Fruit fly (Drosophila melanogaster) whole organism, embryonic: ENCODE data around the gene Tim17b1.

ENCODE experiments used
- ATbp ChIP-seq: fragments of 200-800 bp; sonication (Bioruptor generic); optimal IDR thresholded peaks from 2 replicates; lab custom pipeline; 2017; ENCODE audit warnings: missing biosample characterization, mild to moderate bottlenecking, missing genetic modification characterization, missing genetic modification reagents
- CG10147 ChIP-seq: fragments of 200-800 bp; sonication (Bioruptor generic); optimal IDR thresholded peaks from 2 replicates; lab custom pipeline; 2019; ENCODE audit warnings: missing biosample characterization, mild to moderate bottlenecking, missing genetic modification characterization, moderate library complexity
- CG10462 ChIP-seq: fragments of 200-800 bp; sonication (Bioruptor generic); optimal IDR thresholded peaks from 2 replicates; lab custom pipeline; 2016; ENCODE audit warnings: missing biosample characterization, missing genetic modification characterization
- CG10543 ChIP-seq: fragments of 200-800 bp; sonication (Bioruptor generic); optimal IDR thresholded peaks from 3 replicates; lab custom pipeline; 2017; ENCODE audit warnings: missing biosample characterization, mild to moderate bottlenecking, missing genetic modification characterization, moderate library complexity
- CG15269 ChIP-seq: fragments of 200-800 bp; sonication (Bioruptor generic); optimal IDR thresholded peaks from 2 replicates; lab custom pipeline; 2018; ENCODE audit warnings: missing biosample characterization, mild to moderate bottlenecking, missing genetic modification characterization, moderate library complexity
- CG16779 ChIP-seq: fragments of 200-800 bp; sonication (Bioruptor generic); IDR thresholded peaks from 2 replicates; pipeline ENCODE4 v1.3.6; 2022; ENCODE audit warnings: missing biosample characterization, missing genetic modification characterization
- CG2202 ChIP-seq: fragments of 200-800 bp; sonication (Bioruptor generic); optimal IDR thresholded peaks from 2 replicates; lab custom pipeline; 2018; ENCODE audit warnings: missing biosample characterization, mild to moderate bottlenecking, missing genetic modification characterization
- CG2875 ChIP-seq: fragments of 200-800 bp; sonication (Bioruptor generic); optimal IDR thresholded peaks from 2 replicates; lab custom pipeline; 2017; ENCODE audit warnings: missing biosample characterization, mild to moderate bottlenecking, missing genetic modification characterization, missing genetic modification reagents
- CG30020 ChIP-seq: fragments of 200-800 bp; optimal IDR thresholded peaks from 2 replicates; lab custom pipeline; 2019; ENCODE audit warnings: missing biosample characterization, mild to moderate bottlenecking, missing genetic modification characterization, moderate library complexity
- CG30431 ChIP-seq: fragments of 200-800 bp; sonication (Bioruptor generic); optimal IDR thresholded peaks from 2 replicates; lab custom pipeline; 2017; ENCODE audit warnings: missing biosample characterization, missing genetic modification characterization
- CG32767 ChIP-seq: fragments of 200-800 bp; sonication (Bioruptor generic); IDR thresholded peaks from 2 replicates; pipeline ENCODE4 v1.3.6; 2022; ENCODE audit warnings: missing biosample characterization, missing genetic modification characterization
- CG3281 ChIP-seq: fragments of 200-800 bp; sonication (Bioruptor generic); optimal IDR thresholded peaks from 3 replicates; lab custom pipeline; 2017; ENCODE audit warnings: missing biosample characterization, mild to moderate bottlenecking, missing genetic modification characterization
- CG33557 ChIP-seq: fragments of 200-800 bp; sonication (Bioruptor generic); optimal IDR thresholded peaks from 2 replicates; lab custom pipeline; 2019; ENCODE audit warnings: missing biosample characterization, mild to moderate bottlenecking, missing genetic modification characterization, moderate library complexity
- CG43689 ChIP-seq: fragments of 200-800 bp; sonication (Bioruptor generic); IDR thresholded peaks from 2 replicates; pipeline ENCODE4 v1.3.6; 2022; ENCODE audit warnings: missing biosample characterization, missing genetic modification characterization
- CG7357 ChIP-seq: fragments of 200-800 bp; sonication (Bioruptor generic); IDR thresholded peaks from 3 replicates; pipeline ENCODE4 v1.3.6; 2022; ENCODE audit warnings: missing biosample characterization, missing genetic modification characterization
- CG9437 ChIP-seq: fragments of 200-800 bp; sonication (Bioruptor generic); optimal IDR thresholded peaks from 2 replicates; lab custom pipeline; 2018; ENCODE audit warnings: missing biosample characterization, mild to moderate bottlenecking, missing genetic modification characterization
- CkIIα-i1 ChIP-seq: fragments of 200-800 bp; sonication (Bioruptor generic); IDR thresholded peaks from 2 replicates; pipeline ENCODE4 v1.3.6; 2022; ENCODE audit warnings: missing biosample characterization, missing genetic modification characterization
- Dip2 ChIP-seq: fragments of 200-800 bp; sonication (Bioruptor generic); IDR thresholded peaks from 2 replicates; pipeline ENCODE4 v1.3.6; 2022; ENCODE audit warnings: missing biosample characterization, missing genetic modification characterization
- Dref ChIP-seq: fragments of 200-800 bp; sonication (Bioruptor generic); IDR thresholded peaks from 2 replicates; pipeline ENCODE4 v1.3.6; 2022; ENCODE audit warnings: missing biosample characterization, missing genetic modification characterization
- HLH4C ChIP-seq: fragments of 200-800 bp; sonication (Bioruptor generic); IDR thresholded peaks from 3 replicates; pipeline ENCODE4 v1.3.6; 2022; ENCODE audit warnings: missing biosample characterization, missing genetic modification characterization; ENCODE audit not compliant: partially characterized antibody
- Hey ChIP-seq: fragments of 200-800 bp; sonication (Bioruptor generic); optimal IDR thresholded peaks from 3 replicates; lab custom pipeline; 2018; ENCODE audit warnings: missing biosample characterization, mild to moderate bottlenecking, missing genetic modification characterization
- Lpt ChIP-seq: fragments of >200 bp; optimal IDR thresholded peaks from 2 replicates; lab custom pipeline; 2018; ENCODE audit warnings: missing biosample characterization, missing genetic modification characterization
- Mes4 ChIP-seq: fragments of 200-800 bp; sonication (Bioruptor generic); optimal IDR thresholded peaks from 2 replicates; lab custom pipeline; 2016; ENCODE audit warnings: missing biosample characterization, missing genetic modification characterization
- Mrtf ChIP-seq: fragments of 200-800 bp; sonication (Bioruptor generic); IDR thresholded peaks from 3 replicates; pipeline ENCODE4 v1.3.6; 2022; ENCODE audit warnings: missing biosample characterization, missing genetic modification characterization
- Nf-YC ChIP-seq: fragments of 200-800 bp; optimal IDR thresholded peaks from 3 replicates; lab custom pipeline; 2019; ENCODE audit warnings: missing biosample characterization, mild to moderate bottlenecking, missing genetic modification characterization, moderate library complexity
- Poxn ChIP-seq: fragments of 200-800 bp; sonication (Bioruptor generic); IDR thresholded peaks from 2 replicates; pipeline ENCODE4 v1.3.6; 2022; ENCODE audit warnings: missing biosample characterization, missing genetic modification characterization
- Rfx ChIP-seq: fragments of 200-800 bp; sonication (Bioruptor generic); IDR thresholded peaks from 2 replicates; pipeline ENCODE4 v1.3.6; 2022; ENCODE audit warnings: missing biosample characterization, missing genetic modification characterization
- Sox100B ChIP-seq: fragments of 200-800 bp; sonication (Bioruptor generic); optimal IDR thresholded peaks from 3 replicates; lab custom pipeline; 2018; ENCODE audit warnings: missing biosample characterization, mild to moderate bottlenecking, missing genetic modification characterization
- Sry-β ChIP-seq: fragments of 200-800 bp; sonication (Bioruptor generic); optimal IDR thresholded peaks from 2 replicates; lab custom pipeline; 2018; ENCODE audit warnings: missing biosample characterization, mild to moderate bottlenecking, missing genetic modification characterization, moderate library complexity
- Tbp ChIP-seq: fragments of >200 bp; optimal IDR thresholded peaks from 2 replicates; lab custom pipeline; 2018; ENCODE audit warnings: missing biosample characterization, missing genetic modification characterization
- abd-A ChIP-seq: fragments of 200-800 bp; sonication (Bioruptor generic); optimal IDR thresholded peaks from 3 replicates; lab custom pipeline; 2019; ENCODE audit warnings: missing biosample characterization, mild to moderate bottlenecking, missing genetic modification characterization, moderate library complexity
- al ChIP-seq: fragments of 200-800 bp; sonication (Bioruptor generic); IDR thresholded peaks from 2 replicates; pipeline ENCODE4 v1.3.6; 2022; ENCODE audit warnings: missing biosample characterization, missing genetic modification characterization
- aop ChIP-seq: fragments of 200-800 bp; sonication (Bioruptor generic); IDR thresholded peaks from 2 replicates; pipeline ENCODE4 v1.3.6; 2022; ENCODE audit warnings: missing biosample characterization, missing genetic modification characterization
- ase ChIP-seq: fragments of 200-800 bp; sonication (Bioruptor generic); IDR thresholded peaks from 3 replicates; pipeline ENCODE4 v1.3.6; 2022; ENCODE audit warnings: missing biosample characterization, missing genetic modification characterization
- bab2 ChIP-seq: fragments of 200-800 bp; sonication (Bioruptor generic); optimal IDR thresholded peaks from 2 replicates; lab custom pipeline; 2016; ENCODE audit warnings: missing biosample characterization, missing genetic modification characterization
- bcd ChIP-seq: fragments of 200-800 bp; sonication (Bioruptor generic); optimal IDR thresholded peaks from 2 replicates; lab custom pipeline; 2017; ENCODE audit warnings: missing biosample characterization, mild to moderate bottlenecking, missing genetic modification characterization
- chif ChIP-seq, 2 experiments: fragments of 200-800 bp; sonication (Bioruptor generic); optimal IDR thresholded peaks; 3 replicates each; lab custom pipeline; 2016; ENCODE audit warnings: missing biosample characterization in 2 of 2, missing genetic modification characterization in 2 of 2
- dpn ChIP-seq, 2 experiments: fragments of 200-800 bp; sonication (Bioruptor generic); optimal IDR thresholded peaks; 3 replicates each; lab custom pipeline; 2016; ENCODE audit warnings: missing biosample characterization in 2 of 2, missing genetic modification characterization in 2 of 2
- gem ChIP-seq: fragments of 200-800 bp; sonication (Bioruptor generic); optimal IDR thresholded peaks from 2 replicates; lab custom pipeline; 2019; ENCODE audit warnings: missing biosample characterization, mild to moderate bottlenecking, missing genetic modification characterization, moderate library complexity
- grau ChIP-seq: fragments of 200-800 bp; optimal IDR thresholded peaks from 3 replicates; lab custom pipeline; 2019; ENCODE audit warnings: missing biosample characterization, mild to moderate bottlenecking, missing genetic modification characterization, moderate library complexity
- ham ChIP-seq: fragments of 200-800 bp; sonication (Bioruptor generic); IDR thresholded peaks from 2 replicates; pipeline ENCODE4 v1.3.6; 2022; ENCODE audit warnings: missing biosample characterization, missing genetic modification characterization
- ind ChIP-seq: fragments of 200-800 bp; sonication (Bioruptor generic); optimal IDR thresholded peaks from 3 replicates; lab custom pipeline; 2016; ENCODE audit warnings: missing biosample characterization, missing genetic modification characterization
- jigr1 ChIP-seq: fragments of 200-800 bp; sonication (Bioruptor generic); IDR thresholded peaks from 3 replicates; pipeline ENCODE4 v1.3.6; 2022; ENCODE audit warnings: missing biosample characterization, missing genetic modification characterization
- nerfin-1 ChIP-seq: fragments of 200-800 bp; sonication (Bioruptor generic); optimal IDR thresholded peaks from 3 replicates; lab custom pipeline; 2019; ENCODE audit warnings: missing biosample characterization, mild to moderate bottlenecking, missing genetic modification characterization, moderate library complexity
- pb ChIP-seq: fragments of 200-800 bp; sonication (Bioruptor generic); optimal IDR thresholded peaks from 3 replicates; lab custom pipeline; 2016; ENCODE audit warnings: missing biosample characterization, missing genetic modification characterization
- pfk ChIP-seq: fragments of 200-800 bp; sonication (Bioruptor generic); optimal IDR thresholded peaks from 2 replicates; lab custom pipeline; 2018; ENCODE audit warnings: missing biosample characterization, mild to moderate bottlenecking, missing genetic modification characterization, moderate library complexity
- psq ChIP-seq: fragments of 200-800 bp; sonication (Bioruptor generic); optimal IDR thresholded peaks from 2 replicates; lab custom pipeline; 2017; ENCODE audit warnings: missing biosample characterization, missing genetic modification characterization
- sob ChIP-seq: fragments of 200-800 bp; sonication (Bioruptor generic); IDR thresholded peaks from 2 replicates; pipeline ENCODE4 v1.3.6; 2022; ENCODE audit warnings: missing biosample characterization, missing genetic modification characterization
- sr ChIP-seq: fragments of 200-800 bp; sonication (Bioruptor generic); IDR thresholded peaks from 3 replicates; pipeline ENCODE4 v1.3.6; 2022; ENCODE audit warnings: missing biosample characterization, missing genetic modification characterization
- tna ChIP-seq: fragments of 200-800 bp; sonication (Bioruptor generic); IDR thresholded peaks from 2 replicates; pipeline ENCODE4 v1.3.6; 2022; ENCODE audit warnings: missing biosample characterization, missing genetic modification characterization; ENCODE audit not compliant: partially characterized antibody

Gene Tim17b1

DNA sequence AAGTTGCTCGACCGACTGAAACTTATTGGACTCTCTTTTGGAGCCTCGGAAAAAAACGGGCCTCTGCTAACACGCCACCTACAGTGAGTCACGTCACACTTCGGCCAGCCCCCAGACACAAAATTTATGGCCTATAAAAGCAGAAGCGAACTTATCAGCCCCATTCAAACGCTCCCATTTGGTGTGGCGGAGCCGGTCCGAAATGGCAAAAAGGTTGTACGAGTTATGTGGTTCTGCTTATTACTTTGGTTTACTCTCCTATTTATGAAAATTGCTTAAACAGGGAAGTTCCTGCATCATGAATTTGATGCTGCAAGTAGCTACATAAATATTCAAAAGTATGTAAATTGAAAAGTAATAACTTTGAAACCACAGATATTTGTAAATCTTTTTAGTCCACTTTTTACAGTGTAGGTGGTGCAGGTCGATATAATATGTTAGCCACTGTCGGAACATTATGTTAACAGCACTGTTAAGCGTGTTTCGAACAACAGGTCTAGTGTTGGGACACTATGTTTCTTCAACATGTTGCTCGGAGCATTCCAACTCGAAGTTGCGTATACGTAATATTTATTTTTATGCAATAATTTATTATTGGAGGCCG, 16.5 kb upstream of the Tim17b1 start (continued):
- TF ChIP-seq HLH4C = no peak
- peak; percentile 32; the same call in 1 of the 2 replicates for TF ChIP-seq Poxn
- TF ChIP-seq Dref (GFP tag; lab: Robert Waterston, UW) = no peak
- TF ChIP-seq sob (GFP tag; lab: Robert Waterston, UW) = peak; percentile 82
- TF ChIP-seq al (GFP tag; lab: Robert Waterston, UW) = peak; percentile 84
- TF ChIP-seq ind (GFP tag; lab: Kevin White, UChicago) = peak; percentile 91
- peak; percentile 73 for TF ChIP-seq CG2202
- TF ChIP-seq gem (tag; lab: Kevin White, UChicago) = peak; percentile 94
- peak; percentile 78 for TF ChIP-seq CG7357
- TF ChIP-seq CG15269 (tag; lab: Kevin White, UChicago) = peak; percentile 94
- TF ChIP-seq CkIIα-i1 (GFP tag; lab: Robert Waterston, UW) = no peak
- TF ChIP-seq Mes4 (GFP tag; lab: Kevin White, UChicago) = peak; percentile 82
- TF ChIP-seq grau = peak; percentile 92
- no peak for TF ChIP-seq aop (GFP tag; lab: Robert Waterston, UW)
- TF ChIP-seq Hey (tag; lab: Kevin White, UChicago) = peak; percentile 65
- TF ChIP-seq pfk (GFP tag; lab: Kevin White, UChicago) = peak; percentile 44
- peak; percentile 84 for TF ChIP-seq CG10462
- no peak for TF ChIP-seq Tbp
- TF ChIP-seq Dip2 (GFP tag; lab: Robert Waterston, UW) = no peak
- no peak for TF ChIP-seq Lpt (GFP tag; lab: Kevin White, UChicago)
- peak; percentile 100 for TF ChIP-seq abd-A (tag; lab: Kevin White, UChicago)
- peak; percentile 85 for TF ChIP-seq pb (GFP tag; lab: Kevin White, UChicago)
- peak; percentile 72 for TF ChIP-seq CG30431 (GFP tag; lab: Kevin White, UChicago)
- peak; percentile 73; the same call in 2 of the 3 replicates for TF ChIP-seq Mrtf (GFP tag; lab: Robert Waterston, UW)
- peak; percentile 72; the same call in 1 of the 2 replicates for TF ChIP-seq CG32767 (GFP tag; lab: Robert Waterston, UW)
- peak; percentile 85 for TF ChIP-seq CG2875 (GFP tag; lab: Kevin White, UChicago)
- TF ChIP-seq ham = peak; percentile 62; the same call in 1 of the 2 replicates
- peak; percentile 92 for TF ChIP-seq Rfx (GFP tag; lab: Robert Waterston, UW)
- no peak for TF ChIP-seq jigr1 (GFP tag; lab: Robert Waterston, UW)
- peak; percentile 93 for TF ChIP-seq CG10147 (GFP tag; lab: Kevin White, UChicago)
- peak; percentile 91 to 95 for TF ChIP-seq dpn (GFP tag; optimal IDR thresholded peaks at IDR 0.05; lab: Kevin White, UChicago)
- TF ChIP-seq CG33557 (GFP tag; lab: Kevin White, UChicago) = peak; percentile 39
- TF ChIP-seq sr (GFP tag; lab: Robert Waterston, UW) = peak; percentile 43; the same call in 1 of the 3 replicates
- TF ChIP-seq psq (GFP tag; lab: Kevin White, UChicago) = peak; percentile 34
- TF ChIP-seq bab2 = peak; percentile 87
- peak; percentile 86 for TF ChIP-seq Nf-YC (tag; lab: Kevin White, UChicago)
- no peak for TF ChIP-seq tna (GFP tag; lab: Robert Waterston, UW)
- peak; percentile 70 for TF ChIP-seq ase (GFP tag; lab: Robert Waterston, UW)
- TF ChIP-seq chif (GFP tag; optimal IDR thresholded peaks at IDR 0.05; lab: Kevin White, UChicago) = peak; percentile 86 to 90
- TF ChIP-seq Sox100B = peak; percentile 94
- TF ChIP-seq CG43689 (GFP tag; lab: Robert Waterston, UW) = no peak
- peak; percentile 95 for TF ChIP-seq CG3281 (GFP tag; lab: Kevin White, UChicago)
- TF ChIP-seq CG10543 = peak; percentile 97
- TF ChIP-seq ATbp = peak; percentile 89
- TF ChIP-seq bcd (GFP tag; lab: Kevin White, UChicago) = peak; percentile 93
- peak; percentile 42 for TF ChIP-seq Sry-β
- peak; percentile 88 for TF ChIP-seq nerfin-1
- TF ChIP-seq CG9437 (GFP tag; lab: Kevin White, UChicago) = peak; percentile 85
- peak; percentile 73; the same call in 1 of the 2 replicates for TF ChIP-seq CG16779 (GFP tag; lab: Robert Waterston, UW)
- peak; percentile 65 for TF ChIP-seq CG30020 (tag; lab: Kevin White, UChicago)
